Fruit fly (Drosophila melanogaster) whole organism, embryonic: ENCODE data around the gene CG13724.

Source experiments
- Atf3 ChIP-seq: fragments of 200-800 bp; sonication (Bioruptor generic); optimal IDR thresholded peaks from 3 replicates; lab custom pipeline; 2016; ENCODE audit warnings: missing biosample characterization, missing genetic modification characterization
- CG10147 ChIP-seq: fragments of 200-800 bp; sonication (Bioruptor generic); optimal IDR thresholded peaks from 2 replicates; lab custom pipeline; 2019; ENCODE audit warnings: missing biosample characterization, mild to moderate bottlenecking, missing genetic modification characterization, moderate library complexity
- CG10366 ChIP-seq: fragments of 200-800 bp; sonication (Bioruptor generic); IDR thresholded peaks from 2 replicates; pipeline ENCODE4 v1.3.6; 2022; ENCODE audit warnings: missing biosample characterization, missing genetic modification characterization
- CG11085 ChIP-seq: fragments of 200-800 bp; sonication (Bioruptor generic); IDR thresholded peaks from 2 replicates; pipeline ENCODE4 v1.3.6; 2022; ENCODE audit warnings: missing biosample characterization, missing genetic modification characterization
- CG11695 ChIP-seq: fragments of 200-800 bp; sonication (Bioruptor generic); IDR thresholded peaks from 3 replicates; pipeline ENCODE4 v1.3.6; 2022; ENCODE audit warnings: missing biosample characterization, missing genetic modification characterization
- CG12071 ChIP-seq: fragments of 200-800 bp; sonication (Bioruptor generic); optimal IDR thresholded peaks from 3 replicates; lab custom pipeline; 2018; ENCODE audit warnings: missing biosample characterization, mild to moderate bottlenecking, missing genetic modification characterization
- CG13123 ChIP-seq: fragments of 200-800 bp; sonication (Bioruptor generic); optimal IDR thresholded peaks from 2 replicates; lab custom pipeline; 2016; ENCODE audit warnings: missing biosample characterization, missing genetic modification characterization
- CG13296 ChIP-seq: fragments of 200-800 bp; sonication (Bioruptor generic); optimal IDR thresholded peaks from 3 replicates; lab custom pipeline; 2018; ENCODE audit warnings: missing biosample characterization, mild to moderate bottlenecking, missing genetic modification characterization
- CG14667 ChIP-seq: fragments of 200-800 bp; sonication (Bioruptor generic); IDR thresholded peaks from 2 replicates; pipeline ENCODE4 v1.3.6; 2022; ENCODE audit warnings: missing biosample characterization, missing genetic modification characterization
- CG16863 ChIP-seq: fragments of 200-800 bp; sonication (Bioruptor generic); optimal IDR thresholded peaks from 3 replicates; lab custom pipeline; 2016; ENCODE audit warnings: missing biosample characterization, missing genetic modification characterization
- CG17186 ChIP-seq: fragments of 200-800 bp; sonication (Bioruptor generic); optimal IDR thresholded peaks from 3 replicates; lab custom pipeline; 2017; ENCODE audit warnings: missing biosample characterization, missing genetic modification reagents, missing genetic modification characterization
- CG17385 ChIP-seq: fragments of 200-800 bp; sonication (Bioruptor generic); optimal IDR thresholded peaks from 3 replicates; lab custom pipeline; 2018; ENCODE audit warnings: missing biosample characterization, mild to moderate bottlenecking, missing genetic modification characterization
- CG17829 ChIP-seq: fragments of 200-800 bp; optimal IDR thresholded peaks from 2 replicates; lab custom pipeline; 2019; ENCODE audit warnings: missing biosample characterization, mild to moderate bottlenecking, missing genetic modification characterization, moderate library complexity
- CG2875 ChIP-seq: fragments of 200-800 bp; sonication (Bioruptor generic); optimal IDR thresholded peaks from 2 replicates; lab custom pipeline; 2017; ENCODE audit warnings: missing biosample characterization, mild to moderate bottlenecking, missing genetic modification characterization, missing genetic modification reagents
- CG31441 ChIP-seq: fragments of 200-800 bp; sonication (Bioruptor generic); IDR thresholded peaks from 2 replicates; pipeline ENCODE4 v1.3.6; 2022; ENCODE audit warnings: missing biosample characterization, missing genetic modification characterization
- CG32532 ChIP-seq: fragments of 200-800 bp; sonication (Bioruptor generic); IDR thresholded peaks from 2 replicates; pipeline ENCODE4 v1.3.6; 2022; ENCODE audit warnings: missing biosample characterization, missing genetic modification characterization
- CG34422 ChIP-seq: fragments of 200-800 bp; sonication (Bioruptor generic); IDR thresholded peaks from 3 replicates; pipeline ENCODE4 v1.3.6; 2022; ENCODE audit warnings: missing biosample characterization, missing genetic modification characterization
- CG6254 ChIP-seq: fragments of 200-800 bp; sonication (Bioruptor generic); optimal IDR thresholded peaks from 3 replicates; lab custom pipeline; 2017; ENCODE audit warnings: mild to moderate bottlenecking, missing biosample characterization, missing genetic modification reagents, missing genetic modification characterization
- CG7556 ChIP-seq: fragments of 200-800 bp; sonication (Bioruptor generic); optimal IDR thresholded peaks from 2 replicates; lab custom pipeline; 2017; ENCODE audit warnings: missing biosample characterization, mild to moderate bottlenecking, missing genetic modification characterization
- CG7839 ChIP-seq: fragments of 200-800 bp; sonication (Bioruptor generic); optimal IDR thresholded peaks from 3 replicates; lab custom pipeline; 2018; ENCODE audit warnings: missing biosample characterization, mild to moderate bottlenecking, missing genetic modification characterization, moderate library complexity
- CG8944 ChIP-seq: fragments of 200-800 bp; sonication (Bioruptor generic); optimal IDR thresholded peaks from 3 replicates; lab custom pipeline; 2016; ENCODE audit warnings: missing biosample characterization, missing genetic modification characterization
- CG9817 ChIP-seq: fragments of 200-800 bp; sonication (Bioruptor generic); optimal IDR thresholded peaks from 2 replicates; lab custom pipeline; 2018; ENCODE audit warnings: missing biosample characterization, mild to moderate bottlenecking, missing genetic modification characterization, moderate library complexity
- CoRest ChIP-seq: fragments of 200-800 bp; sonication (Bioruptor generic); optimal IDR thresholded peaks from 3 replicates; lab custom pipeline; 2018; ENCODE audit warnings: missing biosample characterization, mild to moderate bottlenecking, missing genetic modification characterization, moderate library complexity
- Dip2 ChIP-seq: fragments of 200-800 bp; sonication (Bioruptor generic); IDR thresholded peaks from 2 replicates; pipeline ENCODE4 v1.3.6; 2022; ENCODE audit warnings: missing biosample characterization, missing genetic modification characterization
- ERR ChIP-seq: fragments of 200-800 bp; sonication (Bioruptor generic); optimal IDR thresholded peaks from 2 replicates; lab custom pipeline; 2016; ENCODE audit warnings: missing biosample characterization, missing genetic modification characterization
- Ets97D ChIP-seq: fragments of 200-800 bp; sonication (Bioruptor generic); optimal IDR thresholded peaks from 3 replicates; lab custom pipeline; 2016; ENCODE audit warnings: missing biosample characterization, missing genetic modification characterization
- Gug ChIP-seq: fragments of 200-800 bp; sonication (Bioruptor generic); IDR thresholded peaks from 4 replicates; pipeline ENCODE4 v1.3.6; 2022; ENCODE audit warnings: missing biosample characterization, missing genetic modification characterization
- Hsf ChIP-seq: fragments of 200-800 bp; sonication (Bioruptor generic); optimal IDR thresholded peaks from 3 replicates; lab custom pipeline; 2016; ENCODE audit warnings: missing biosample characterization, missing genetic modification characterization
- MBD-R2 ChIP-seq: fragments of 200-800 bp; sonication (Bioruptor generic); IDR thresholded peaks from 2 replicates; pipeline ENCODE4 v1.3.6; 2022; ENCODE audit warnings: missing biosample characterization, missing genetic modification characterization
- Oli ChIP-seq: fragments of 200-800 bp; sonication (Bioruptor generic); optimal IDR thresholded peaks from 2 replicates; lab custom pipeline; 2018; ENCODE audit warnings: missing biosample characterization, mild to moderate bottlenecking, missing genetic modification characterization, moderate library complexity
- Ptx1 ChIP-seq: fragments of 200-800 bp; sonication (Bioruptor generic); IDR thresholded peaks from 2 replicates; pipeline ENCODE4 v1.3.6; 2022; ENCODE audit warnings: missing biosample characterization, missing genetic modification characterization
- Sox100B ChIP-seq: fragments of 200-800 bp; sonication (Bioruptor generic); optimal IDR thresholded peaks from 3 replicates; lab custom pipeline; 2018; ENCODE audit warnings: missing biosample characterization, mild to moderate bottlenecking, missing genetic modification characterization
- Tbp ChIP-seq: fragments of >200 bp; optimal IDR thresholded peaks from 2 replicates; lab custom pipeline; 2018; ENCODE audit warnings: missing biosample characterization, missing genetic modification characterization
- Xbp1 ChIP-seq: fragments of 200-800 bp; sonication (Bioruptor generic); optimal IDR thresholded peaks from 3 replicates; lab custom pipeline; 2016; ENCODE audit warnings: missing biosample characterization, mild to moderate bottlenecking, missing genetic modification characterization
- ac ChIP-seq: fragments of 200-800 bp; sonication (Bioruptor generic); optimal IDR thresholded peaks from 3 replicates; lab custom pipeline; 2017; ENCODE audit warnings: missing biosample characterization, mild to moderate bottlenecking, missing genetic modification characterization
- ara ChIP-seq: fragments of 200-800 bp; sonication (Bioruptor generic); IDR thresholded peaks from 2 replicates; pipeline ENCODE4 v1.3.6; 2022; ENCODE audit warnings: missing biosample characterization, missing genetic modification characterization
- fd102C ChIP-seq: fragments of 200-800 bp; sonication (Bioruptor generic); optimal IDR thresholded peaks from 2 replicates; lab custom pipeline; 2018; ENCODE audit warnings: missing biosample characterization, mild to moderate bottlenecking, missing genetic modification characterization, moderate library complexity
- gcm ChIP-seq: fragments of 200-800 bp; sonication (Bioruptor generic); optimal IDR thresholded peaks from 2 replicates; lab custom pipeline; 2019; ENCODE audit warnings: missing biosample characterization, mild to moderate bottlenecking, missing genetic modification characterization, moderate library complexity
- grau ChIP-seq: fragments of 200-800 bp; optimal IDR thresholded peaks from 3 replicates; lab custom pipeline; 2019; ENCODE audit warnings: missing biosample characterization, mild to moderate bottlenecking, missing genetic modification characterization, moderate library complexity
- lab ChIP-seq: fragments of 200-800 bp; sonication (Bioruptor generic); optimal IDR thresholded peaks from 3 replicates; lab custom pipeline; 2017; ENCODE audit warnings: missing biosample characterization, missing genetic modification characterization, mild to moderate bottlenecking, moderate library complexity, missing genetic modification reagents
- mirr ChIP-seq: fragments of 200-800 bp; sonication (Bioruptor generic); optimal IDR thresholded peaks from 3 replicates; lab custom pipeline; 2018; ENCODE audit warnings: missing biosample characterization, mild to moderate bottlenecking, missing genetic modification characterization
- mld ChIP-seq: fragments of 200-800 bp; sonication (Bioruptor generic); IDR thresholded peaks from 3 replicates; pipeline ENCODE4 v1.3.6; 2022; ENCODE audit warnings: missing biosample characterization, missing genetic modification characterization; ENCODE audit not compliant: partially characterized antibody
- nau ChIP-seq: fragments of 200-800 bp; sonication (Bioruptor generic); optimal IDR thresholded peaks from 3 replicates; lab custom pipeline; 2017; ENCODE audit warnings: missing biosample characterization, mild to moderate bottlenecking, missing genetic modification characterization, missing genetic modification reagents
- nmo ChIP-seq: fragments of 200-800 bp; sonication (Bioruptor generic); optimal IDR thresholded peaks from 2 replicates; lab custom pipeline; 2018; ENCODE audit warnings: missing biosample characterization, mild to moderate bottlenecking, missing genetic modification characterization, moderate library complexity
- pan ChIP-seq, 4 experiments: fragments of >200 bp in 3 of 4; fragments of 200-800 bp in 1 of 4; sonication (Bioruptor generic) in 1 of 4; optimal IDR thresholded peaks in 3 of 4; IDR thresholded peaks in 1 of 4; 2 replicates each; pipeline versions ENCODE4 v1.3.6 to Lab custom; 2017 to 2022; ENCODE audit warnings: missing biosample characterization in 2 of 4, missing genetic modification characterization in 2 of 4, mixed read lengths in 1 of 4
- phol ChIP-seq: fragments of 200-800 bp; sonication (Bioruptor generic); optimal IDR thresholded peaks from 3 replicates; lab custom pipeline; 2018; ENCODE audit warnings: missing biosample characterization, mild to moderate bottlenecking, missing genetic modification characterization, moderate library complexity
- seq ChIP-seq: fragments of 200-800 bp; sonication (Bioruptor generic); IDR thresholded peaks from 2 replicates; pipeline ENCODE4 v1.3.6; 2022; ENCODE audit warnings: missing biosample characterization, missing genetic modification characterization
- sqz ChIP-seq: fragments of 200-800 bp; sonication (Bioruptor generic); optimal IDR thresholded peaks from 3 replicates; lab custom pipeline; 2018; ENCODE audit warnings: missing biosample characterization, mild to moderate bottlenecking, missing genetic modification characterization
- tna ChIP-seq: fragments of 200-800 bp; sonication (Bioruptor generic); IDR thresholded peaks from 2 replicates; pipeline ENCODE4 v1.3.6; 2022; ENCODE audit warnings: missing biosample characterization, missing genetic modification characterization; ENCODE audit not compliant: partially characterized antibody
- unpg ChIP-seq: fragments of 200-800 bp; sonication (Bioruptor generic); optimal IDR thresholded peaks from 3 replicates; lab custom pipeline; 2018; ENCODE audit warnings: missing biosample characterization, mild to moderate bottlenecking, missing genetic modification characterization, moderate library complexity

The CG13724 gene

dm6 chr3L:17310509-17310908, 12.1 kb upstream of the CG13724 start (continued):
- TF ChIP-seq pan (optimal IDR thresholded peaks at IDR 0.05; lab: Kevin White, UChicago) (no peak), pan (GFP tag; optimal IDR thresholded peaks at IDR 0.05 in 1 of 2, IDR thresholded peaks at IDR 0.05 in 1 of 2) (peak in 1 of 2 experiments; percentile 60), Ptx1 (GFP tag; lab: Robert Waterston, UW) (peak; percentile 65), lab (GFP tag; lab: Kevin White, UChicago) (peak; percentile 86), CG12071 (GFP tag; lab: Kevin White, UChicago) (peak; percentile 15), CG31441 (GFP tag; lab: Robert Waterston, UW) (peak; percentile 62), CG11085 (peak; percentile 48; the same call in 1 of the 2 replicates), unpg (GFP tag; lab: Kevin White, UChicago) (peak; percentile 60), phol (tag; lab: Kevin White, UChicago) (peak; percentile 47), CG7839 (tag; lab: Kevin White, UChicago) (peak; percentile 40), fd102C (GFP tag; lab: Kevin White, UChicago) (no peak), Hsf (GFP tag; lab: Kevin White, UChicago) (no peak), CG17186 (GFP tag; lab: Kevin White, UChicago) (no peak), Gug (GFP tag; lab: Robert Waterston, UW) (0 out of 4 replicates have a peak, but pooled peaks have one; percentile 22), nau (GFP tag; lab: Kevin White, UChicago) (peak; percentile 6), Tbp (GFP tag; lab: Kevin White, UChicago) (no peak), CG10147 (GFP tag; lab: Kevin White, UChicago) (peak; percentile 48), nmo (GFP tag; lab: Kevin White, UChicago) (peak; percentile 14), CG32532 (GFP tag; lab: Robert Waterston, UW) (peak; percentile 74), MBD-R2 (GFP tag; lab: Robert Waterston, UW) (peak; percentile 34; the same call in 1 of the 2 replicates), Dip2 (GFP tag; lab: Robert Waterston, UW) (no peak), CG7556 (GFP tag; lab: Kevin White, UChicago) (peak; percentile 62), seq (GFP tag; lab: Robert Waterston, UW) (0 out of 2 replicates have a peak, but pooled peaks have one; percentile 22), CG2875 (no peak), mld (GFP tag; lab: Robert Waterston, UW) (no peak), ERR (GFP tag; lab: Kevin White, UChicago) (no peak), CG10366 (GFP tag; lab: Robert Waterston, UW) (peak; percentile 23; the same call in 1 of the 2 replicates), CG16863 (GFP tag; lab: Kevin White, UChicago) (no peak), sqz (no peak), Atf3 (GFP tag; lab: Kevin White, UChicago) (no peak), Sox100B (peak; percentile 43), CG8944 (GFP tag; lab: Kevin White, UChicago) (no peak), CG13296 (GFP tag; lab: Kevin White, UChicago) (peak; percentile 46), grau (peak; percentile 47), Oli (tag; lab: Kevin White, UChicago) (peak; percentile 31), CG6254 (GFP tag; lab: Kevin White, UChicago) (peak; percentile 42), CG14667 (peak; percentile 45), gcm (GFP tag; lab: Kevin White, UChicago) (peak; percentile 22), mirr (GFP tag; lab: Kevin White, UChicago) (no peak), Xbp1 (GFP tag; lab: Kevin White, UChicago) (peak; percentile 5), Ets97D (GFP tag; lab: Kevin White, UChicago) (no peak), CG17385 (GFP tag; lab: Kevin White, UChicago) (peak; percentile 5), CG9817 (tag; lab: Kevin White, UChicago) (peak; percentile 41), CG13123 (no peak), CG11695 (GFP tag; lab: Robert Waterston, UW) (peak; percentile 61; the same call in 2 of the 3 replicates), ara (peak; percentile 53), CG17829 (tag; lab: Kevin White, UChicago) (peak; percentile 46), CoRest (tag; lab: Kevin White, UChicago) (peak; percentile 29), tna (no peak), ac (GFP tag; lab: Kevin White, UChicago) (no peak), CG34422 (GFP tag; lab: Robert Waterston, UW) (0 out of 3 replicates have a peak, but pooled peaks have one; percentile 29)
